Worm (Caenorhabditis elegans): Measurements from ENCODE around the gene C06E2.2.
A peak's percentile ranks its signal among the peaks of the same experiment; 100 is the strongest.

C06E2.2 gene

DNA sequence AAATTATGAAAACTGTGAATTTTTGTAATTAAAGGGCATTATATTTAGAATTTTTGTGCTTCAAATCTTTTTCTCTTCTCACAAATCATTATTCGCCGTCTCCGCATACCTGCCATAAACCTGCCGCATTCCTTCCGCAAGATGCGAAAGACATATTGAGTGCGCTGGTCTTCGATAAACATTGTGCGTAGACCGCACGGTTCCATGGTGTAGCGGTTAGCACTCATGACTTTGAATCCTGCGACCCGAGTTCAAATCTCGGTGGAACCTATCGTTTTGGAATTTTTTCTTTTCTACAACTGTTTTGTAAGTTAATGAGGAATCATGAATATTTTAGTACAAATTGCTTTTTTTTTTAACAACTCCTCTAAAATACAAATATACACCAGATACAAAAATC lies 46.0 kb downstream of the C06E2.2 start:
- TF ChIP-seq sem-2 (GFP tag; optimal IDR thresholded peaks at IDR 0.05) (no peak), ceh-43 (GFP tag; optimal IDR thresholded peaks at IDR 0.05) (peak; percentile 50), M03D4.4 (tag; optimal IDR thresholded peaks at IDR 0.05) (peak; percentile 20), ceh-83 (GFP tag; optimal IDR thresholded peaks at IDR 0.05) (peak; percentile 76), nhr-12 (tag; optimal IDR thresholded peaks at IDR 0.05) (no peak), bed-3 (GFP tag; optimal IDR thresholded peaks at IDR 0.05) (peak; percentile 23), nhr-76 (tag; optimal IDR thresholded peaks at IDR 0.05) (no peak), cnd-1 (tag; optimal IDR thresholded peaks at IDR 0.05) (peak; percentile 24), ham-2 (GFP tag; optimal IDR thresholded peaks at IDR 0.05) (peak; percentile 25)

DNA sequence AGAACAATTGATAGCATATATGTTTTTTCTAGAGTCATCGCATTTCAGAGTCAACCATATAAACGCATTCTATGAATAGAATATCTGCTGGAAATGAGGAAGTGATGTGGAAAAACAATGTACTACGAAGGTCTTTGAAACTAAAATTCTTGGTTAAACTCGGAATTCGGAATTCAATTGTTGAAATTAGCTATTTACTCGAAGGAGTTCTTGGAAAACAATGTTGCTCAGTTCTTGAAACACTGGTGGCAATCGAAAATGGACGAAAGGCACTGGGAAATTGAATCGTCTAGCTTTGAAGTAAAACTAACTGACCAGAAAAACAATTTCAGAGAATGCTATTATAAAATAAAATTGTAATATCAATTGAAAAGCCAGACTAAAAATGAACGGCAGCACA lies 46.9 kb downstream of the C06E2.2 start:
- TF ChIP-seq ceh-39 (tag; optimal IDR thresholded peaks at IDR 0.05) = no peak
- no peak for TF ChIP-seq lsy-2 (tag; optimal IDR thresholded peaks at IDR 0.05)

DNA sequence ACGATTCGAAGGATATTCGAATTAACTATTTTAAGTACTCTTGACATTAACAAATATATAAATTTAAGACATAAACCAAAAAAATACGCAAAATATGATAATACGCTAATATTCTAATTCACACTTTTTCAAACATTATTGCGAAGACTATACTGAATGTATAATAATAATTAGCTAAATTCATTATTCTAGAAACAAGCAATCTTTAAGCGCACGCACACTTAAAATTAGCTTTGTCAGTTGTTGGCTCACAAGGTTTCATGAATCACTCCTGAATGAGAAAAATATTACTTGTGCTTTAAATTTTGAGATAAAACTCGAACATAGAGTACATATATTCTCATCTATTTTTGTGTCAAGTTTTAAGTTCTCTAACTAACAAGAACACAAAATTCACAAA lies 47.4 kb downstream of the C06E2.2 start:
- TF ChIP-seq nhr-76 (tag; optimal IDR thresholded peaks at IDR 0.05) = no peak

DNA sequence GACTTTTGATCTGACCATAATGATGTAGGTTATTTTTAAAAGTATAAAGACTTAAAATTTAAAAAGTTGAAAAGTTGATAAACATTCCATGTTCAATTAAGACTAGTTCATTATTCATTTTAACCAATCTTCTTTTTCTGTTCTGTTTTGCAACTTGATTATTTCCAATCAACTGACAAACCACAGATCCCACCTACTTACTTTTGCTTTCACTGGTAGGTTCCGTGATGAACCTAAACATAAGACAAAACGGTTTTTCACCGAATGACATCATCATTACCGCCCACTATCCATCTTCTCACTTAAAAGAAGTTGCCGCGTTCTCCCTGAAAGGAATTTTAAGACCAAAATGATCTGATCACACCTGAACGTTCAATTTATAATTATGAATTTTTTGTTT lies 50.2 kb downstream of the C06E2.2 start:
- TF ChIP-seq M03D4.4 (tag; optimal IDR thresholded peaks at IDR 0.05) = no peak
- no peak for TF ChIP-seq unc-62 (GFP tag; optimal IDR thresholded peaks at IDR 0.05)
- TF ChIP-seq mls-2 (tag; optimal IDR thresholded peaks at IDR 0.05) = no peak
- no peak for TF ChIP-seq lin-13 (tag; optimal IDR thresholded peaks at IDR 0.05)
- TF ChIP-seq ceh-39 (tag; optimal IDR thresholded peaks at IDR 0.05) = no peak
- no peak for TF ChIP-seq unc-39 (tag; optimal IDR thresholded peaks at IDR 0.05)
- no peak for TF ChIP-seq elt-1 (tag; optimal IDR thresholded peaks at IDR 0.05; ENCODE audit: borderline replicate concordance, insufficient read depth)
- TF ChIP-seq blmp-1 (tag; optimal IDR thresholded peaks at IDR 0.05) = no peak
- TF ChIP-seq nhr-2 (tag; optimal IDR thresholded peaks at IDR 0.05) = no peak

Data from whole organism, mixed stage, embryonic.